Fruit fly (Drosophila melanogaster) Kc167 (cell line): Measurements from ENCODE around the gene PolQ.

Experiments
- psq ChIP-seq: fragments of >200 bp; optimal IDR thresholded peaks from 2 replicates; lab custom pipeline; 2017; ENCODE audit warnings: missing external identifiers
- ttk ChIP-seq: sonication (Bioruptor generic); optimal IDR thresholded peaks from 2 replicates; lab custom pipeline; 2017; ENCODE audit warnings: missing external identifiers

- TF ChIP-seq psq (lab: Kevin White, UChicago) (no peak), ttk (lab: Kevin White, UChicago) (no peak)
These were observed 45.8 kb downstream of the PolQ start for dm6 chr3R:12666206-12666834.
